Worm (Caenorhabditis elegans): ENCODE results near the gene Y37E11AL.9.

DNA sequence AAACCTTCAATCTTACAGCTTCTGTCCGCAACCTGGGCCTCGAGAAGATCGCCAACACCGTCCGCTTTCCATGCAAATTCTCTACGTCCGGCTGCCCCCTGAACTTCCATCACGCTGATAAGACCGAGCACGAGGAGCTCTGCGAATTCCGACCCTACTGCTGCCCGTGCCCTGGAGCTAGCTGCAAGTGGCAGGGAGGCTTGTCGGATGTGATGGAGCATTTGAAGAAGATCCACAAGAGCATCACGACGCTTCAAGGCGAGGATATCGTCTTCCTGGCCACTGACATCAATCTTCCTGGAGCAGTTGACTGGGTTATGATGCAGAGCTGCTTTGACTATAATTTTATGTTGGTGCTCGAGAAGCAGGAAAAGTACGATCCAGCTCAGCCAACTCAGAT, 45.4 kb upstream of the Y37E11AL.9 start:
- TF ChIP-seq ceh-82 (tag; optimal IDR thresholded peaks at IDR 0.05) (no peak), ama-1 (optimal IDR thresholded peaks at IDR 0.05) (no peak), ztf-4 (tag; optimal IDR thresholded peaks at IDR 0.05) (no peak), ztf-11 (tag; optimal IDR thresholded peaks at IDR 0.05) (no peak), lin-15B (tag; optimal IDR thresholded peaks at IDR 0.05) (no peak), nhr-77 (tag; optimal IDR thresholded peaks at IDR 0.05) (no peak), elt-3 (tag; optimal IDR thresholded peaks at IDR 0.05) (no peak), nhr-237 (tag; optimal IDR thresholded peaks at IDR 0.05) (no peak), nhr-11 (tag; optimal IDR thresholded peaks at IDR 0.05) (no peak), unc-62 (GFP tag; optimal IDR thresholded peaks at IDR 0.05) (no peak), elt-1 (tag; optimal IDR thresholded peaks at IDR 0.05) (no peak)
